Fruit fly (Drosophila melanogaster): ENCODE data around the gene Tcs5.

The Tcs5 gene

dm6 chr3L:5154917-5155613, 15.9 kb upstream of the Tcs5 start (continued):
- TF ChIP-seq repo (GFP tag; optimal IDR thresholded peaks at IDR 0.05) (peak; percentile 52), Hand (GFP tag; optimal IDR thresholded peaks at IDR 0.05) (peak; percentile 84), CG15073 (GFP tag; optimal IDR thresholded peaks at IDR 0.05) (no peak), CHES-1-like (GFP tag; optimal IDR thresholded peaks at IDR 0.05) (peak; percentile 73), psq (GFP tag; optimal IDR thresholded peaks at IDR 0.05) (no peak), twi (tag; optimal IDR thresholded peaks at IDR 0.05) (no peak), CG12299 (tag; optimal IDR thresholded peaks at IDR 0.05) (peak; percentile 77), hth (optimal IDR thresholded peaks at IDR 0.05) (no peak), D19A (tag; optimal IDR thresholded peaks at IDR 0.05) (no peak), CG1603 (tag; optimal IDR thresholded peaks at IDR 0.05) (peak; percentile 41), CG11696 (GFP tag; IDR thresholded peaks at IDR 0.05) (peak; percentile 76), CG12219 (GFP tag; optimal IDR thresholded peaks at IDR 0.05) (peak; percentile 55), Fer1 (GFP tag; optimal IDR thresholded peaks at IDR 0.05) (peak; percentile 95), CG1832 (GFP tag; optimal IDR thresholded peaks at IDR 0.05) (no peak), CG31441 (GFP tag; IDR thresholded peaks at IDR 0.05) (no peak; the same call in none of the 2 replicates), Jarid2 (GFP tag; optimal IDR thresholded peaks at IDR 0.05) (no peak), gsb-n (tag; optimal IDR thresholded peaks at IDR 0.05) (peak; percentile 54), CG17328 (GFP tag; IDR thresholded peaks at IDR 0.05) (peak; percentile 78), CG11085 (GFP tag; IDR thresholded peaks at IDR 0.05) (peak; percentile 69; the same call in 1 of the 2 replicates), fd3F (GFP tag; optimal IDR thresholded peaks at IDR 0.05) (peak; percentile 38), sima (GFP tag; optimal IDR thresholded peaks at IDR 0.05) (peak; percentile 7), CG1529 (GFP tag; optimal IDR thresholded peaks at IDR 0.05) (peak; percentile 32), Optix (GFP tag; IDR thresholded peaks at IDR 0.05) (no peak; the same call in 1 of the 3 replicates), CG7786 (GFP tag; optimal IDR thresholded peaks at IDR 0.05) (peak; percentile 79), CG43689 (GFP tag; IDR thresholded peaks at IDR 0.05) (no peak; the same call in none of the 2 replicates), fru (optimal IDR thresholded peaks at IDR 0.05) (no peak), CG6765 (GFP tag; optimal IDR thresholded peaks at IDR 0.05) (peak; percentile 18), Neu2 (GFP tag; optimal IDR thresholded peaks at IDR 0.05; ENCODE audit: borderline replicate concordance) (no peak), Bgb (GFP tag; IDR thresholded peaks at IDR 0.05; ENCODE audit: partially characterized antibody) (no peak), CG12744 (GFP tag; optimal IDR thresholded peaks at IDR 0.05) (peak; percentile 39), CG32767 (GFP tag; IDR thresholded peaks at IDR 0.05) (peak; percentile 81), CG10209 (GFP tag; optimal IDR thresholded peaks at IDR 0.05) (peak; percentile 59), CG6683 (GFP tag; optimal IDR thresholded peaks at IDR 0.05) (peak; percentile 76), CG3065 (GFP tag; optimal IDR thresholded peaks at IDR 0.05) (no peak), CG16813 (GFP tag; IDR thresholded peaks at IDR 0.05; ENCODE audit: partially characterized antibody) (no peak), CG10267 (tag; optimal IDR thresholded peaks at IDR 0.05) (peak; percentile 55), CG9797 (GFP tag; optimal IDR thresholded peaks at IDR 0.05) (no peak), CG8478 (optimal IDR thresholded peaks at IDR 0.05) (no peak), Dll (GFP tag; IDR thresholded peaks at IDR 0.05; ENCODE audit: partially characterized antibody) (no peak), hb (GFP tag; IDR thresholded peaks at IDR 0.05; ENCODE audit: partially characterized antibody) (no peak), CG15601 (tag; optimal IDR thresholded peaks at IDR 0.05) (peak; percentile 34), Asciz (GFP tag; optimal IDR thresholded peaks at IDR 0.05) (peak; percentile 58), run (tag; optimal IDR thresholded peaks at IDR 0.05) (peak; percentile 41), CG8388 (GFP tag; optimal IDR thresholded peaks at IDR 0.05) (peak; percentile 73), sens (GFP tag) (peak; percentile 97), HHEX (GFP tag; optimal IDR thresholded peaks at IDR 0.05) (peak; percentile 71), ab (GFP tag; optimal IDR thresholded peaks at IDR 0.05) (no peak), CG10274 (GFP tag; optimal IDR thresholded peaks at IDR 0.05) (no peak), exex (tag; optimal IDR thresholded peaks at IDR 0.05) (peak; percentile 52), ro (GFP tag; IDR thresholded peaks at IDR 0.05) (no peak; the same call in 1 of the 2 replicates)

Data from whole organism, embryonic.